Fruit fly (Drosophila melanogaster) S2 (cell line): ENCODE data around the gene Dna2.

Experiments
- CG8478 ChIP-seq: fragments of >200 bp; optimal IDR thresholded peaks from 2 replicates; lab custom pipeline; 2018
- CTCF ChIP-seq, 2 experiments: fragments of >200 bp; optimal IDR thresholded peaks; 2 replicates each; lab custom pipeline; 2018

dm6 chrX:9980464-9980863 lies 29.8 kb upstream of the Dna2 start, which contains the start of gene CG15252:
- TF ChIP-seq CG8478 (lab: Kevin White, UChicago) (no peak), CTCF (optimal IDR thresholded peaks at IDR 0.05; lab: Kevin White, UChicago) (no peak)
